Fruit fly (Drosophila melanogaster) whole organism, embryonic: ENCODE results near the gene CG14237.
A peak's percentile ranks its signal among the peaks of the same experiment; 100 is the strongest.

ENCODE experiments used
- Ada2b ChIP-seq: fragments of 200-800 bp; sonication (Bioruptor generic); IDR thresholded peaks from 2 replicates; pipeline ENCODE4 v1.3.6; 2022; ENCODE audit warnings: missing biosample characterization, missing genetic modification characterization
- Blimp-1 ChIP-seq: fragments of 200-800 bp; sonication (Bioruptor generic); optimal IDR thresholded peaks from 3 replicates; lab custom pipeline; 2018; ENCODE audit warnings: missing biosample characterization, missing genetic modification characterization, mild to moderate bottlenecking, moderate library complexity, missing genetic modification reagents
- CG11085 ChIP-seq: fragments of 200-800 bp; sonication (Bioruptor generic); IDR thresholded peaks from 2 replicates; pipeline ENCODE4 v1.3.6; 2022; ENCODE audit warnings: missing biosample characterization, missing genetic modification characterization
- CG11696 ChIP-seq: fragments of 200-800 bp; sonication (Bioruptor generic); IDR thresholded peaks from 2 replicates; pipeline ENCODE4 v1.3.6; 2022; ENCODE audit warnings: missing biosample characterization, missing genetic modification characterization
- CG13894 ChIP-seq: fragments of 200-800 bp; sonication (Bioruptor generic); optimal IDR thresholded peaks from 3 replicates; lab custom pipeline; 2018; ENCODE audit warnings: missing biosample characterization, mild to moderate bottlenecking, missing genetic modification characterization, moderate library complexity
- CG14050 ChIP-seq: fragments of 200-800 bp; sonication (Bioruptor generic); IDR thresholded peaks from 3 replicates; pipeline ENCODE4 v1.3.6; 2022; ENCODE audit warnings: missing biosample characterization, missing genetic modification characterization
- CG15479 ChIP-seq: fragments of 200-800 bp; sonication (Bioruptor generic); optimal IDR thresholded peaks from 3 replicates; lab custom pipeline; 2019; ENCODE audit warnings: missing biosample characterization, mild to moderate bottlenecking, missing genetic modification characterization, moderate library complexity
- CG18011 ChIP-seq: fragments of 200-800 bp; sonication (Bioruptor generic); optimal IDR thresholded peaks from 2 replicates; lab custom pipeline; 2017; ENCODE audit warnings: missing biosample characterization, missing genetic modification characterization, mild to moderate bottlenecking, moderate library complexity, missing genotype
- CG34376 ChIP-seq: fragments of 200-800 bp; sonication (Bioruptor generic); optimal IDR thresholded peaks from 2 replicates; lab custom pipeline; 2018; ENCODE audit warnings: missing biosample characterization, mild to moderate bottlenecking, missing genetic modification characterization
- CG4282 ChIP-seq: fragments of 200-800 bp; sonication (Bioruptor generic); optimal IDR thresholded peaks from 2 replicates; lab custom pipeline; 2016; ENCODE audit warnings: missing biosample characterization, missing genetic modification characterization
- CG5180 ChIP-seq: fragments of 200-800 bp; sonication (Bioruptor generic); optimal IDR thresholded peaks from 3 replicates; lab custom pipeline; 2017; ENCODE audit warnings: missing biosample characterization, missing genetic modification characterization, mild to moderate bottlenecking, moderate library complexity, missing genetic modification reagents
- CG6765 ChIP-seq: fragments of 200-800 bp; sonication (Bioruptor generic); optimal IDR thresholded peaks from 3 replicates; lab custom pipeline; 2017; ENCODE audit warnings: missing biosample characterization, mild to moderate bottlenecking, missing genetic modification characterization
- Dref ChIP-seq: fragments of 200-800 bp; sonication (Bioruptor generic); IDR thresholded peaks from 2 replicates; pipeline ENCODE4 v1.3.6; 2022; ENCODE audit warnings: missing biosample characterization, missing genetic modification characterization
- E2f1 ChIP-seq: fragments of 200-800 bp; sonication (Bioruptor generic); IDR thresholded peaks from 2 replicates; pipeline ENCODE4 v1.3.6; 2022; ENCODE audit warnings: missing biosample characterization, missing genetic modification characterization
- Fer1 ChIP-seq: fragments of 200-800 bp; sonication (Bioruptor generic); optimal IDR thresholded peaks from 2 replicates; lab custom pipeline; 2017; ENCODE audit warnings: missing biosample characterization, mild to moderate bottlenecking, missing genetic modification characterization
- HLHmδ ChIP-seq: fragments of 200-800 bp; sonication (Bioruptor generic); optimal IDR thresholded peaks from 2 replicates; lab custom pipeline; 2018; ENCODE audit warnings: missing biosample characterization, mild to moderate bottlenecking, missing genetic modification characterization, moderate library complexity
- Jarid2 ChIP-seq: fragments of 200-800 bp; sonication (Bioruptor generic); optimal IDR thresholded peaks from 3 replicates; lab custom pipeline; 2017; ENCODE audit warnings: mild to moderate bottlenecking, missing biosample characterization, missing genetic modification reagents, missing genetic modification characterization
- Lim3 ChIP-seq: fragments of 200-800 bp; sonication (Bioruptor generic); IDR thresholded peaks from 2 replicates; pipeline ENCODE4 v1.3.6; 2022; ENCODE audit warnings: missing biosample characterization, missing genetic modification characterization
- Mad ChIP-seq: fragments of 200-800 bp; sonication (Bioruptor generic); optimal IDR thresholded peaks from 2 replicates; lab custom pipeline; 2016; ENCODE audit warnings: missing biosample characterization, missing genetic modification characterization
- Med ChIP-seq: fragments of 200-800 bp; sonication (Bioruptor generic); peaks from one replicate; lab custom pipeline; 2016; ENCODE audit warnings: missing biosample characterization, missing genetic modification characterization, mild to moderate bottlenecking, inconsistent platforms, moderate library complexity
- Meics ChIP-seq: fragments of 200-800 bp; sonication (Bioruptor generic); optimal IDR thresholded peaks from 2 replicates; lab custom pipeline; 2017; ENCODE audit warnings: missing biosample characterization, mild to moderate bottlenecking, missing genetic modification characterization
- Mrtf ChIP-seq: fragments of 200-800 bp; sonication (Bioruptor generic); IDR thresholded peaks from 3 replicates; pipeline ENCODE4 v1.3.6; 2022; ENCODE audit warnings: missing biosample characterization, missing genetic modification characterization
- Nf-YC ChIP-seq: fragments of 200-800 bp; optimal IDR thresholded peaks from 3 replicates; lab custom pipeline; 2019; ENCODE audit warnings: missing biosample characterization, mild to moderate bottlenecking, missing genetic modification characterization, moderate library complexity
- Tbp ChIP-seq: fragments of >200 bp; optimal IDR thresholded peaks from 2 replicates; lab custom pipeline; 2018; ENCODE audit warnings: missing biosample characterization, missing genetic modification characterization
- Trl ChIP-seq, 3 experiments: fragments of >200 bp in 2 of 3; fragments of 200-800 bp in 1 of 3; sonication (Bioruptor generic) in 1 of 3; optimal IDR thresholded peaks; 2 replicates in 1 of 3; 3 replicates in 2 of 3; lab custom pipeline; 2016 to 2017; ENCODE audit warnings: missing biosample characterization in 1 of 3, missing genetic modification characterization in 1 of 3
- abd-A ChIP-seq: fragments of 200-800 bp; sonication (Bioruptor generic); optimal IDR thresholded peaks from 3 replicates; lab custom pipeline; 2019; ENCODE audit warnings: missing biosample characterization, mild to moderate bottlenecking, missing genetic modification characterization, moderate library complexity
- ash1 ChIP-seq: fragments of 200-800 bp; sonication (Bioruptor generic); optimal IDR thresholded peaks from 2 replicates; lab custom pipeline; 2018; ENCODE audit warnings: missing biosample characterization, mild to moderate bottlenecking, missing genetic modification characterization
- cas ChIP-seq: fragments of 200-800 bp; sonication (Bioruptor generic); IDR thresholded peaks from 2 replicates; pipeline ENCODE4 v1.3.6; 2022; ENCODE audit warnings: missing biosample characterization, missing genetic modification characterization
- cg ChIP-seq: fragments of 200-800 bp; sonication (Bioruptor generic); optimal IDR thresholded peaks from 3 replicates; lab custom pipeline; 2019; ENCODE audit warnings: missing biosample characterization, mild to moderate bottlenecking, missing genetic modification characterization, moderate library complexity
- crp ChIP-seq, 2 experiments: fragments of 200-800 bp; sonication (Bioruptor generic); optimal IDR thresholded peaks; 2 replicates in 1 of 2; 3 replicates in 1 of 2; lab custom pipeline; 2017; ENCODE audit warnings: missing biosample characterization in 2 of 2, missing genetic modification characterization in 2 of 2, mild to moderate bottlenecking in 1 of 2, moderate library complexity in 1 of 2
- emc ChIP-seq: fragments of 200-800 bp; sonication (Bioruptor generic); optimal IDR thresholded peaks from 2 replicates; lab custom pipeline; 2016; ENCODE audit warnings: missing biosample characterization, missing genetic modification characterization
- eve ChIP-seq, 2 experiments: fragments of >200 bp; optimal IDR thresholded peaks; 2 replicates each; lab custom pipeline; 2017; ENCODE audit warnings: missing biosample characterization in 2 of 2, missing genetic modification characterization in 2 of 2
- fd96Cb ChIP-seq: fragments of 200-800 bp; sonication (Bioruptor generic); optimal IDR thresholded peaks from 2 replicates; lab custom pipeline; 2018; ENCODE audit warnings: missing biosample characterization, mild to moderate bottlenecking, missing genetic modification characterization, moderate library complexity
- gsb ChIP-seq: fragments of 200-800 bp; sonication (Bioruptor generic); IDR thresholded peaks from 2 replicates; pipeline ENCODE4 v1.3.6; 2022; ENCODE audit warnings: missing biosample characterization, missing genetic modification characterization
- gsb-n ChIP-seq: fragments of 200-800 bp; sonication (Bioruptor generic); optimal IDR thresholded peaks from 3 replicates; lab custom pipeline; 2018; ENCODE audit warnings: missing biosample characterization, mild to moderate bottlenecking, missing genetic modification characterization
- mirr ChIP-seq: fragments of 200-800 bp; sonication (Bioruptor generic); optimal IDR thresholded peaks from 3 replicates; lab custom pipeline; 2018; ENCODE audit warnings: missing biosample characterization, mild to moderate bottlenecking, missing genetic modification characterization
- nom ChIP-seq: fragments of 200-800 bp; sonication (Bioruptor generic); optimal IDR thresholded peaks from 2 replicates; lab custom pipeline; 2017; ENCODE audit warnings: missing biosample characterization, missing genetic modification characterization, mild to moderate bottlenecking, moderate library complexity, missing genetic modification reagents
- pan ChIP-seq, 4 experiments: fragments of >200 bp in 3 of 4; fragments of 200-800 bp in 1 of 4; sonication (Bioruptor generic) in 1 of 4; optimal IDR thresholded peaks in 3 of 4; IDR thresholded peaks in 1 of 4; 2 replicates each; pipeline versions ENCODE4 v1.3.6 to Lab custom; 2017 to 2022; ENCODE audit warnings: missing biosample characterization in 2 of 4, missing genetic modification characterization in 2 of 4, mixed read lengths in 1 of 4
- prd ChIP-seq, 3 experiments: fragments of >200 bp in 2 of 3; fragments of 200-800 bp in 1 of 3; sonication (Bioruptor generic) in 1 of 3; optimal IDR thresholded peaks in 2 of 3; IDR thresholded peaks in 1 of 3; 2 replicates in 2 of 3; 3 replicates in 1 of 3; pipeline versions ENCODE4 v1.3.6 to Lab custom; 2017 to 2022; ENCODE audit warnings: missing biosample characterization in 1 of 3, missing genetic modification characterization in 1 of 3
- stc ChIP-seq: fragments of 200-800 bp; sonication (Bioruptor generic); IDR thresholded peaks from 2 replicates; pipeline ENCODE4 v1.3.6; 2022; ENCODE audit warnings: missing biosample characterization, missing genetic modification characterization
- sug ChIP-seq: fragments of 200-800 bp; optimal IDR thresholded peaks from 2 replicates; lab custom pipeline; 2019; ENCODE audit warnings: missing biosample characterization, mild to moderate bottlenecking, missing genetic modification characterization, moderate library complexity
- tx ChIP-seq: fragments of 200-800 bp; sonication (Bioruptor generic); optimal IDR thresholded peaks from 2 replicates; lab custom pipeline; 2016; ENCODE audit warnings: missing biosample characterization, missing genetic modification characterization
- unc-4 ChIP-seq: fragments of 200-800 bp; sonication (Bioruptor generic); IDR thresholded peaks from 2 replicates; pipeline ENCODE4 v1.3.6; 2022; ENCODE audit warnings: missing biosample characterization, missing genetic modification characterization; ENCODE audit not compliant: partially characterized antibody
- vnd ChIP-seq: fragments of 200-800 bp; sonication (Bioruptor generic); IDR thresholded peaks from 3 replicates; pipeline ENCODE4 v1.3.6; 2022; ENCODE audit warnings: missing biosample characterization, missing genetic modification characterization; ENCODE audit not compliant: partially characterized antibody
- wor ChIP-seq: fragments of 200-800 bp; sonication (Bioruptor generic); IDR thresholded peaks from 2 replicates; pipeline ENCODE4 v1.3.6; 2022; ENCODE audit warnings: missing biosample characterization, missing genetic modification characterization
- z ChIP-seq: fragments of 200-800 bp; sonication (Bioruptor generic); IDR thresholded peaks from 3 replicates; pipeline ENCODE4 v1.3.6; 2022; ENCODE audit warnings: missing biosample characterization, missing genetic modification characterization
- zfh2 ChIP-seq: fragments of 200-800 bp; sonication (Bioruptor generic); optimal IDR thresholded peaks from 2 replicates; lab custom pipeline; 2016; ENCODE audit warnings: missing biosample characterization, missing genetic modification characterization

Gene CG14237

dm6 chr3R:26440455-26441196 lies 16.1 kb upstream of the CG14237 start, which contains the start of gene tx:
Gene tx, plus strand, starts transcription at chr3R:26440778.
- TF ChIP-seq HLHmδ (GFP tag; lab: Kevin White, UChicago) (peak; percentile 34), stc (GFP tag; lab: Robert Waterston, UW) (0 out of 2 replicates have a peak, but pooled peaks have one; percentile 14), Lim3 (GFP tag; lab: Robert Waterston, UW) (no peak), CG13894 (tag; lab: Kevin White, UChicago) (peak; percentile 49), CG18011 (GFP tag; lab: Kevin White, UChicago) (no peak), eve (GFP tag; optimal IDR thresholded peaks at IDR 0.05; lab: Kevin White, UChicago) (no peak), fd96Cb (tag; lab: Kevin White, UChicago) (no peak), tx (GFP tag; lab: Kevin White, UChicago) (no peak), unc-4 (GFP tag; lab: Robert Waterston, UW) (0 out of 2 replicates have a peak, but pooled peaks have one; percentile 14), gsb-n (tag; lab: Kevin White, UChicago) (no peak), nom (GFP tag; lab: Kevin White, UChicago) (no peak), Mad (GFP tag; lab: Kevin White, UChicago) (no peak), CG5180 (GFP tag; lab: Kevin White, UChicago) (peak; percentile 41), abd-A (tag; lab: Kevin White, UChicago) (peak; percentile 64), z (peak; percentile 95), mirr (GFP tag; lab: Kevin White, UChicago) (peak; percentile 10), Nf-YC (tag; lab: Kevin White, UChicago) (peak; percentile 11), Jarid2 (GFP tag; lab: Kevin White, UChicago) (peak; percentile 69), Med (GFP tag; lab: Kevin White, UChicago) (peak; percentile 51), Trl (optimal IDR thresholded peaks at IDR 0.05; lab: Kevin White, UChicago) (peak; percentile 48 to 61), Trl (GFP tag; optimal IDR thresholded peaks at IDR 0.05; lab: Kevin White, UChicago) (no peak), gsb (GFP tag; lab: Robert Waterston, UW) (no peak), sug (peak; percentile 11), zfh2 (GFP tag; lab: Kevin White, UChicago) (no peak), vnd (GFP tag; lab: Robert Waterston, UW) (0 out of 3 replicates have a peak, but pooled peaks have one; percentile 24), crp (GFP tag; optimal IDR thresholded peaks at IDR 0.05; lab: Kevin White, UChicago) (peak in 1 of 2 experiments; percentile 34), Mrtf (GFP tag; lab: Robert Waterston, UW) (no peak), CG11696 (GFP tag; lab: Robert Waterston, UW) (no peak), CG14050 (GFP tag; lab: Robert Waterston, UW) (no peak), Ada2b (GFP tag; lab: Robert Waterston, UW) (0 out of 2 replicates have a peak, but pooled peaks have one; percentile 27), Blimp-1 (peak; percentile 70), prd (optimal IDR thresholded peaks at IDR 0.05; lab: Kevin White, UChicago) (no peak), prd (GFP tag; IDR thresholded peaks at IDR 0.05; lab: Robert Waterston, UW) (no peak), cg (GFP tag; lab: Kevin White, UChicago) (peak; percentile 32), pan (optimal IDR thresholded peaks at IDR 0.05; lab: Kevin White, UChicago) (no peak), pan (GFP tag; optimal IDR thresholded peaks at IDR 0.05 in 1 of 2, IDR thresholded peaks at IDR 0.05 in 1 of 2) (no peak), ash1 (no peak), CG34376 (GFP tag; lab: Kevin White, UChicago) (peak; percentile 27), Fer1 (GFP tag; lab: Kevin White, UChicago) (no peak), wor (GFP tag; lab: Robert Waterston, UW) (no peak), emc (GFP tag; lab: Kevin White, UChicago) (no peak), Dref (GFP tag; lab: Robert Waterston, UW) (no peak), Tbp (GFP tag; lab: Kevin White, UChicago) (no peak), E2f1 (GFP tag; lab: Robert Waterston, UW) (no peak), cas (GFP tag; lab: Robert Waterston, UW) (no peak), CG15479 (GFP tag; lab: Kevin White, UChicago) (no peak), CG11085 (GFP tag; lab: Robert Waterston, UW) (no peak), CG6765 (GFP tag; lab: Kevin White, UChicago) (no peak), Meics (GFP tag; lab: Kevin White, UChicago) (no peak), CG4282 (GFP tag; lab: Kevin White, UChicago) (no peak)
